Fruit fly (Drosophila melanogaster): ENCODE data around the gene Mkrn1.

Mkrn1 gene

dm6 chr3L:21507354-21507928, 26.1 kb downstream of the Mkrn1 start, which contains the start of the genes Glg1 and M6 (continued):
- TF ChIP-seq yki (optimal IDR thresholded peaks at IDR 0.05) (no peak), ssp (GFP tag; IDR thresholded peaks at IDR 0.05) (peak; percentile 44; the same call in 1 of the 2 replicates), ERR (GFP tag; optimal IDR thresholded peaks at IDR 0.05) (peak; percentile 34), HmgD (GFP tag; optimal IDR thresholded peaks at IDR 0.05) (peak; percentile 42), pho (GFP tag; optimal IDR thresholded peaks at IDR 0.05) (peak; percentile 69), NC2α (GFP tag; optimal IDR thresholded peaks at IDR 0.05) (peak; percentile 5), Adf1 (GFP tag; IDR thresholded peaks at IDR 0.05) (peak; percentile 41; the same call in 1 of the 2 replicates), Gsc (GFP tag; IDR thresholded peaks at IDR 0.05) (no peak), Dek (tag; optimal IDR thresholded peaks at IDR 0.05) (peak; percentile 53), nerfin-1 (tag; optimal IDR thresholded peaks at IDR 0.05) (no peak), gcm2 (GFP tag; optimal IDR thresholded peaks at IDR 0.05) (peak; percentile 13), ase (GFP tag; IDR thresholded peaks at IDR 0.05) (peak; percentile 57; the same call in 2 of the 3 replicates), bigmax (GFP tag; optimal IDR thresholded peaks at IDR 0.05) (no peak), CG32772 (GFP tag; IDR thresholded peaks at IDR 0.05) (peak; percentile 51; the same call in 1 of the 2 replicates), ewg (GFP tag; optimal IDR thresholded peaks at IDR 0.05) (peak; percentile 38), ind (GFP tag; optimal IDR thresholded peaks at IDR 0.05) (peak; percentile 70), Abd-B (GFP tag; optimal IDR thresholded peaks at IDR 0.05) (peak; percentile 77), CG13123 (GFP tag; optimal IDR thresholded peaks at IDR 0.05) (no peak), CG32532 (GFP tag; IDR thresholded peaks at IDR 0.05) (peak; percentile 65), hth (optimal IDR thresholded peaks at IDR 0.05) (no peak), CG17802 (tag; optimal IDR thresholded peaks at IDR 0.05) (peak; percentile 18), scrt (GFP tag; optimal IDR thresholded peaks at IDR 0.05) (peak; percentile 74)

- TF ChIP-seq lilli (GFP tag; optimal IDR thresholded peaks at IDR 0.05) (peak; percentile 25), sug (tag; optimal IDR thresholded peaks at IDR 0.05) (peak; percentile 61), sob (GFP tag; IDR thresholded peaks at IDR 0.05) (peak; percentile 9; the same call in 1 of the 2 replicates), Ada2b (GFP tag; IDR thresholded peaks at IDR 0.05) (0 out of 2 replicates have a peak, but pooled peaks have one; percentile 14), slbo (GFP tag; IDR thresholded peaks at IDR 0.05) (peak; percentile 48), CG30403 (GFP tag; optimal IDR thresholded peaks at IDR 0.05) (peak; percentile 12), CG9437 (GFP tag; optimal IDR thresholded peaks at IDR 0.05) (no peak), CG4360 (GFP tag; IDR thresholded peaks at IDR 0.05) (no peak), grn (GFP tag; optimal IDR thresholded peaks at IDR 0.05) (peak; percentile 75), kni (GFP tag; optimal IDR thresholded peaks at IDR 0.05) (no peak), D19A (tag; optimal IDR thresholded peaks at IDR 0.05) (peak; percentile 81), row (GFP tag; IDR thresholded peaks at IDR 0.05) (peak; percentile 64; the same call in 2 of the 3 replicates), CG4820 (GFP tag; optimal IDR thresholded peaks at IDR 0.05) (no peak), Xrp1 (GFP tag; IDR thresholded peaks at IDR 0.05) (peak; percentile 18; the same call in 1 of the 2 replicates), exex (tag; optimal IDR thresholded peaks at IDR 0.05) (peak; percentile 51), hth (optimal IDR thresholded peaks at IDR 0.05) (no peak), slp2 (GFP tag; optimal IDR thresholded peaks at IDR 0.05) (no peak), CG9215 (GFP tag; IDR thresholded peaks at IDR 0.05) (no peak), CG15514 (GFP tag; optimal IDR thresholded peaks at IDR 0.05) (peak; percentile 18), E2f1 (GFP tag; IDR thresholded peaks at IDR 0.05) (peak; percentile 39; the same call in 1 of the 2 replicates), CG34376 (GFP tag; optimal IDR thresholded peaks at IDR 0.05) (peak; percentile 25), Jarid2 (GFP tag; optimal IDR thresholded peaks at IDR 0.05) (no peak), Asciz (GFP tag; optimal IDR thresholded peaks at IDR 0.05) (peak; percentile 5), HLH3B (GFP tag; IDR thresholded peaks at IDR 0.05) (peak; percentile 47; the same call in 1 of the 2 replicates), Ets65A (GFP tag) (peak; percentile 11), ranshi (GFP tag; IDR thresholded peaks at IDR 0.05) (0 out of 2 replicates have a peak, but pooled peaks have one; percentile 10), CG10147 (GFP tag; optimal IDR thresholded peaks at IDR 0.05) (no peak), Ptx1 (GFP tag; IDR thresholded peaks at IDR 0.05) (0 out of 2 replicates have a peak, but pooled peaks have one; percentile 26), Gug (GFP tag; IDR thresholded peaks at IDR 0.05) (no peak), CG13624 (GFP tag; optimal IDR thresholded peaks at IDR 0.05) (peak; percentile 9), Elba2 (GFP tag; optimal IDR thresholded peaks at IDR 0.05) (no peak)
Measured at dm6 chr3L:21501928-21502327, 31.6 kb downstream of the Mkrn1 start.

All from whole organism, embryonic.